Worm (Caenorhabditis elegans) whole organism, young adult: Measurements from ENCODE around the gene nhr-40.

Experiments used
- B0035.1 ChIP-seq: sonication (generic microtip); optimal IDR thresholded peaks from 2 replicates; lab custom pipeline; 2016; ENCODE audit warnings: missing genetic modification characterization, mild to moderate bottlenecking, missing compliant biosample characterization, missing genotype, missing genetic modification reagents
- Y95B8A.8 ChIP-seq: fragments of 200-800 bp; sonication (Bioruptor generic); IDR thresholded peaks from 2 replicates; pipeline ENCODE4 v1.3.6; 2022; ENCODE audit warnings: missing genetic modification reagents, missing genetic modification characterization, missing compliant biosample characterization
- aptf-3 ChIP-seq: fragments of 200-800 bp; sonication (Bioruptor generic); IDR thresholded peaks from 2 replicates; pipeline ENCODE4 v1.3.6; 2022; ENCODE audit warnings: missing genetic modification characterization, missing compliant biosample characterization
- ceh-100 ChIP-seq: fragments of 200-800 bp; sonication (Bioruptor generic); IDR thresholded peaks from 2 replicates; pipeline ENCODE4 v1.3.6; 2022; ENCODE audit warnings: missing genetic modification reagents, missing genetic modification characterization, missing compliant biosample characterization
- mcd-1 ChIP-seq: fragments of 200-800 bp; sonication (Bioruptor generic); IDR thresholded peaks from 2 replicates; pipeline ENCODE4 v1.3.6; 2022; ENCODE audit warnings: missing genetic modification reagents, missing genetic modification characterization, missing compliant biosample characterization
- nhr-90 ChIP-seq: sonication (generic microtip); optimal IDR thresholded peaks from 2 replicates; lab custom pipeline; 2016; ENCODE audit warnings: missing genotype, mild to moderate bottlenecking, missing genetic modification characterization, missing compliant biosample characterization
- sptf-2 ChIP-seq: fragments of 200-800 bp; sonication (Bioruptor generic); optimal IDR thresholded peaks from 2 replicates; lab custom pipeline; 2018; ENCODE audit warnings: mild to moderate bottlenecking, missing genetic modification characterization, missing compliant biosample characterization

ce11 chrX:2551450-2551849, 42.4 kb upstream of the nhr-40 start:
- TF ChIP-seq nhr-90 (tag; lab: Kevin White, UChicago): no peak
- no peak for TF ChIP-seq B0035.1 (tag; lab: Kevin White, UChicago)
- TF ChIP-seq sptf-2 (GFP tag; lab: Kevin White, UChicago): no peak
- no peak for TF ChIP-seq ceh-100 (GFP tag; lab: Robert Waterston, UW)
- TF ChIP-seq mcd-1 (GFP tag; lab: Robert Waterston, UW): no peak
- no peak for TF ChIP-seq Y95B8A.8
- no peak for TF ChIP-seq aptf-3 (GFP tag; lab: Robert Waterston, UW)
